Fruit fly (Drosophila melanogaster): ENCODE results near the gene sofe.

- TF ChIP-seq kay (GFP tag; ENCODE audit: borderline replicate concordance) = no peak
- no peak for TF ChIP-seq CG14711 (tag; optimal IDR thresholded peaks at IDR 0.05)
- TF ChIP-seq tj (GFP tag; optimal IDR thresholded peaks at IDR 0.05) = no peak
- TF ChIP-seq CG7101 (tag; optimal IDR thresholded peaks at IDR 0.05) = no peak
- no peak for TF ChIP-seq bab1 (GFP tag; optimal IDR thresholded peaks at IDR 0.05)
- no peak for TF ChIP-seq Crg-1 (GFP tag; optimal IDR thresholded peaks at IDR 0.05)
- TF ChIP-seq Hr96 (GFP tag; optimal IDR thresholded peaks at IDR 0.05) = no peak
- no peak for TF ChIP-seq cic (GFP tag; optimal IDR thresholded peaks at IDR 0.05)
- TF ChIP-seq CG33017 (tag; optimal IDR thresholded peaks at IDR 0.05) = no peak
- no peak for TF ChIP-seq toe (GFP tag; optimal IDR thresholded peaks at IDR 0.05)
- TF ChIP-seq CG11617 (GFP tag; optimal IDR thresholded peaks at IDR 0.05) = no peak
- TF ChIP-seq cnc (optimal IDR thresholded peaks at IDR 0.05) = no peak
- no peak for TF ChIP-seq Clk (GFP tag; optimal IDR thresholded peaks at IDR 0.05)
- no peak for TF ChIP-seq CG7045 (GFP tag; optimal IDR thresholded peaks at IDR 0.05)
Observed at dm6 chrX:10827301-10827700, 29.9 kb downstream of the sofe start.

Measured in whole organism, adult.